Worm (Caenorhabditis elegans) whole organism, mixed stage, embryonic: ENCODE measurements around the gene snb-5.

Experiments
- M03D4.4 ChIP-seq: sonication (generic microtip); optimal IDR thresholded peaks from 2 replicates; lab custom pipeline; 2017; ENCODE audit warnings: mild to moderate bottlenecking, missing genetic modification characterization, missing compliant biosample characterization
- bed-3 ChIP-seq: fragments of 200-800 bp; sonication (Bioruptor generic); optimal IDR thresholded peaks from 3 replicates; lab custom pipeline; 2018; ENCODE audit warnings: mild to moderate bottlenecking, missing genetic modification characterization, moderate library complexity, missing compliant biosample characterization
- blmp-1 ChIP-seq: fragments of 150-350 bp; optimal IDR thresholded peaks from 2 replicates; lab custom pipeline; 2014; ENCODE audit warnings: missing biosample characterization, missing genetic modification characterization
- ceh-39 ChIP-seq: fragments of 150-350 bp; optimal IDR thresholded peaks from 2 replicates; lab custom pipeline; 2014; ENCODE audit warnings: missing biosample characterization, missing genetic modification characterization
- ceh-43 ChIP-seq: fragments of 200-800 bp; sonication (Bioruptor generic); optimal IDR thresholded peaks from 2 replicates; lab custom pipeline; 2018; ENCODE audit warnings: mild to moderate bottlenecking, missing genetic modification characterization, moderate library complexity, missing compliant biosample characterization
- ceh-83 ChIP-seq: fragments of 200-800 bp; sonication (Bioruptor generic); optimal IDR thresholded peaks from 2 replicates; lab custom pipeline; 2018; ENCODE audit warnings: mild to moderate bottlenecking, missing genetic modification characterization, missing compliant biosample characterization
- ces-1 ChIP-seq: fragments of 150-350 bp; optimal IDR thresholded peaks from 2 replicates; lab custom pipeline; 2014; ENCODE audit warnings: missing biosample characterization, missing genetic modification reagents, missing genetic modification characterization
- cnd-1 ChIP-seq: fragments of 200-800 bp; sonication (Bioruptor generic); optimal IDR thresholded peaks from 2 replicates; lab custom pipeline; 2018; ENCODE audit warnings: mild to moderate bottlenecking, missing genetic modification characterization, missing compliant biosample characterization
- drap-1 ChIP-seq: fragments of 200-800 bp; sonication (Bioruptor generic); optimal IDR thresholded peaks from 3 replicates; lab custom pipeline; 2018; ENCODE audit warnings: mild to moderate bottlenecking, missing genetic modification characterization, missing compliant biosample characterization
- elt-1 ChIP-seq: sonication (generic microtip); optimal IDR thresholded peaks from 2 replicates; lab custom pipeline; 2017; ENCODE audit warnings: missing genetic modification characterization, mild to moderate bottlenecking, missing compliant biosample characterization, antibody characterized with exemption, moderate library complexity, borderline replicate concordance; ENCODE audit not compliant: insufficient read depth
- elt-3 ChIP-seq: fragments of 150-350 bp; optimal IDR thresholded peaks from 2 replicates; lab custom pipeline; 2014; ENCODE audit warnings: missing biosample characterization, missing genetic modification characterization
- flh-1 ChIP-seq: fragments of 200-800 bp; sonication (Bioruptor generic); optimal IDR thresholded peaks from 2 replicates; lab custom pipeline; 2018; ENCODE audit warnings: mild to moderate bottlenecking, missing genetic modification characterization, moderate library complexity, missing compliant biosample characterization
- ham-2 ChIP-seq: fragments of 200-800 bp; sonication (Bioruptor generic); optimal IDR thresholded peaks from 2 replicates; lab custom pipeline; 2018; ENCODE audit warnings: mild to moderate bottlenecking, missing genetic modification characterization, missing compliant biosample characterization
- hlh-1 ChIP-seq: fragments of 150-350 bp; optimal IDR thresholded peaks from 2 replicates; lab custom pipeline; 2014; ENCODE audit warnings: missing biosample characterization, missing genetic modification reagents, missing genetic modification characterization
- lin-13 ChIP-seq: fragments of 150-350 bp; optimal IDR thresholded peaks from 2 replicates; lab custom pipeline; 2014; ENCODE audit warnings: missing biosample characterization, missing genetic modification characterization
- lin-32 ChIP-seq: fragments of 200-800 bp; sonication (Bioruptor generic); optimal IDR thresholded peaks from 2 replicates; lab custom pipeline; 2018; ENCODE audit warnings: mild to moderate bottlenecking, missing genetic modification characterization, missing compliant biosample characterization
- lsy-2 ChIP-seq: fragments of 150-350 bp; optimal IDR thresholded peaks from 2 replicates; lab custom pipeline; 2014; ENCODE audit warnings: missing biosample characterization, missing genetic modification characterization
- mab-5 ChIP-seq: fragments of 150-350 bp; optimal IDR thresholded peaks from 2 replicates; lab custom pipeline; 2014; ENCODE audit warnings: missing biosample characterization, missing genetic modification characterization
- mep-1 ChIP-seq: fragments of 150-350 bp; optimal IDR thresholded peaks from 2 replicates; lab custom pipeline; 2017; ENCODE audit warnings: missing biosample characterization, missing genetic modification reagents, missing genetic modification characterization, inconsistent platforms
- mls-2 ChIP-seq: sonication (generic microtip); optimal IDR thresholded peaks from 2 replicates; lab custom pipeline; 2016; ENCODE audit warnings: mild to moderate bottlenecking, missing genetic modification characterization, moderate library complexity, missing compliant biosample characterization
- nhr-12 ChIP-seq: fragments of 150-350 bp; optimal IDR thresholded peaks from 2 replicates; lab custom pipeline; 2014; ENCODE audit warnings: missing biosample characterization, missing genetic modification characterization
- nhr-2 ChIP-seq: fragments of 150-350 bp; optimal IDR thresholded peaks from 2 replicates; lab custom pipeline; 2014; ENCODE audit warnings: missing biosample characterization, missing genetic modification characterization
- nhr-237 ChIP-seq: fragments of 150-350 bp; optimal IDR thresholded peaks from 2 replicates; lab custom pipeline; 2014; ENCODE audit warnings: missing biosample characterization, missing genetic modification characterization
- nhr-28 ChIP-seq: fragments of 150-350 bp; optimal IDR thresholded peaks from 2 replicates; lab custom pipeline; 2014; ENCODE audit warnings: missing biosample characterization, missing genetic modification characterization
- nhr-76 ChIP-seq: sonication (generic microtip); optimal IDR thresholded peaks from 2 replicates; lab custom pipeline; 2017; ENCODE audit warnings: missing biosample characterization, missing genetic modification characterization
- pha-4 ChIP-seq: fragments of 150-350 bp; optimal IDR thresholded peaks from 2 replicates; lab custom pipeline; 2018; ENCODE audit warnings: missing biosample characterization, missing genetic modification reagents, missing genetic modification characterization
- sem-2 ChIP-seq: fragments of 200-800 bp; sonication (Bioruptor generic); optimal IDR thresholded peaks from 2 replicates; lab custom pipeline; 2018; ENCODE audit warnings: mild to moderate bottlenecking, missing genetic modification characterization, missing compliant biosample characterization
- snpc-4 ChIP-seq: fragments of 150-350 bp; optimal IDR thresholded peaks from 2 replicates; lab custom pipeline; 2014; ENCODE audit warnings: missing biosample characterization, missing genetic modification characterization
- sptf-1 ChIP-seq: sonication (generic microtip); optimal IDR thresholded peaks from 2 replicates; lab custom pipeline; 2017; ENCODE audit warnings: mild to moderate bottlenecking, missing genetic modification characterization, moderate library complexity, missing compliant biosample characterization
- tbx-8 ChIP-seq: fragments of 200-800 bp; sonication (Bioruptor generic); optimal IDR thresholded peaks from 2 replicates; lab custom pipeline; 2018; ENCODE audit warnings: mild to moderate bottlenecking, missing genetic modification characterization, moderate library complexity, missing compliant biosample characterization
- unc-120 ChIP-seq: sonication (generic microtip); optimal IDR thresholded peaks from 2 replicates; lab custom pipeline; 2017; ENCODE audit warnings: missing genetic modification characterization, missing compliant biosample characterization; ENCODE audit not compliant: poor library complexity, severe bottlenecking
- unc-39 ChIP-seq: fragments of 150-350 bp; optimal IDR thresholded peaks from 2 replicates; lab custom pipeline; 2014; ENCODE audit warnings: missing biosample characterization, missing genetic modification characterization
- unc-62 ChIP-seq: fragments of 150-350 bp; optimal IDR thresholded peaks from 2 replicates; lab custom pipeline; 2014; ENCODE audit warnings: missing biosample characterization, missing genetic modification reagents, missing genetic modification characterization
- zip-8 ChIP-seq: fragments of 150-350 bp; optimal IDR thresholded peaks from 2 replicates; lab custom pipeline; 2014; ENCODE audit warnings: missing biosample characterization, missing genetic modification characterization
- ztf-11 ChIP-seq: fragments of 150-350 bp; optimal IDR thresholded peaks from 2 replicates; lab custom pipeline; 2014; ENCODE audit warnings: missing biosample characterization, missing genetic modification characterization

The snb-5 gene

DNA sequence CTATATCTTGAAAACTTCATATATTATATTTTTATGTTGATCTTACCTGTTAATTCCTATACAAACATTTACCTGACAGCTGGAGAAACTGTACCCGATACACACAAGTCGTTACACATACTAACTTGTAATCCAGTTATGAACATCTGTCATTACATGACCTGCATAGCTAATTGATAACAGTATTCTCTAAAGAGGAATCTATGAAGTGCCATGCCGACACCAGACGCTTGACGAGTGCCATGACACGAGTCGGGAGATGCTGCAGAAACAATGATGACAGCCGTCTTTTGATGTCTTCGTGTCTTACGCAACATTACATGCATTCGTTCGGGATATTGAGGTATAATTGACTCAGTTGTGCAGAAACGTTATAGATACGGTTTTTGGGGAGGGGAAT, 17.2 kb downstream of the snb-5 start:
- TF ChIP-seq unc-62 (GFP tag; lab: Kevin White, UChicago): no peak
- TF ChIP-seq nhr-2 (tag; lab: Kevin White, UChicago): peak; percentile 31
- TF ChIP-seq mep-1: no peak
- TF ChIP-seq sem-2 (GFP tag; lab: Kevin White, UChicago): no peak
- TF ChIP-seq nhr-76 (tag; lab: Kevin White, UChicago): no peak
- TF ChIP-seq zip-8 (tag; lab: Kevin White, UChicago): peak; percentile 27
- no peak for TF ChIP-seq lin-32 (GFP tag; lab: Kevin White, UChicago)
- no peak for TF ChIP-seq elt-3 (tag; lab: Kevin White, UChicago)
- TF ChIP-seq ceh-43: no peak
- no peak for TF ChIP-seq nhr-12 (tag; lab: Kevin White, UChicago)

DNA sequence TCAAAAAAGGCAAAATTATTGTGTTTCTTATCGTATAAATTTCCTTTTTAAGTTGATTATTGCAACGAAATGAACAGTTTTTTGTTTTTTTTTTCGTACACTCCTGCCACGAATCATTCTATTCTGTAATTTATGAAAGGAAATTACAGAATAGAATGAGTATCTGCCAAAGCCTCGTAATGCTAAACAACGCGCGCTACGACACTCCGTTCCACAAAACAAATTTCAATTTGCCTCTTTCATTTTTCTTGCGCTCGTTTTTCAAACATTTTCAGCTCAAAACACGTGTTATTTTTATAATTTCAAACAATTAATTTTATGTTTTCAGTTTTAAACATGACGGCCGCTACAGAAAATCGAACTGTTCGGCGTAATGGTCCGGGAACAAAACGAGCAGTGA, 21.9 kb downstream of the snb-5 start, which contains the start of gene mob-4:
TSS of gene mob-4 (plus strand) at position 329 of the 400 bp plus-strand sequence.
- TF ChIP-seq lin-32 (GFP tag; lab: Kevin White, UChicago) (no peak), nhr-12 (tag; lab: Kevin White, UChicago) (no peak), nhr-2 (tag; lab: Kevin White, UChicago) (no peak), elt-3 (tag; lab: Kevin White, UChicago) (no peak), unc-62 (GFP tag; lab: Kevin White, UChicago) (no peak), ceh-43 (no peak), nhr-28 (tag; lab: Kevin White, UChicago) (no peak), nhr-76 (tag; lab: Kevin White, UChicago) (no peak), zip-8 (tag; lab: Kevin White, UChicago) (no peak), lsy-2 (tag; lab: Kevin White, UChicago) (no peak), mab-5 (tag; lab: Kevin White, UChicago) (no peak), ceh-39 (tag; lab: Kevin White, UChicago) (no peak), M03D4.4 (no peak), blmp-1 (tag; lab: Kevin White, UChicago) (no peak), lin-13 (no peak)

DNA sequence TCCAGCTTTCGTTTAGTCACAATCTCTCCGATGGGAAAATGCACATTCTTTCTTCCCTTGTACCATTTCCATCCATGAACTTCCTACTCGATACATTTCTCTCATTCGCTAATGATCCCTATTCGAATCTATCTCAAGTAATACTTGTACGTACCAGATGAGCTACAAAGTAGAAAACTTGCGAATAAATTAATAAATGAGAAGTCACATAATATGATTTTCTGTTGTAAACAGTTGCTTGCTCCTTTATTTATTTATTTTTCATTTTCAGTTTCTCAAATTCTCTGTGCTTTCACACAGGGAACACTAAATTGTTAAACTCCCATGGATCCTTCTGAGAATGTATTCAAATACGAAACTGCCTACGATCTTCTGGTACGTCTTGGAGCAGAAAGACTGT, 23.3 kb downstream of the snb-5 start, which contains the start of gene rfs-1:
TSS of gene rfs-1 (plus strand) at position 301 of the 400 bp plus-strand sequence.
- TF ChIP-seq drap-1 (GFP tag; lab: Kevin White, UChicago) (no peak), nhr-76 (tag; lab: Kevin White, UChicago) (no peak), lsy-2 (tag; lab: Kevin White, UChicago) (no peak), unc-120 (tag; lab: Kevin White, UChicago) (no peak), elt-3 (tag; lab: Kevin White, UChicago) (no peak), bed-3 (GFP tag; lab: Kevin White, UChicago) (no peak), sptf-1 (no peak), nhr-12 (tag; lab: Kevin White, UChicago) (no peak)
- TF ChIP-seq, all 35 proteins: peak for 0

DNA sequence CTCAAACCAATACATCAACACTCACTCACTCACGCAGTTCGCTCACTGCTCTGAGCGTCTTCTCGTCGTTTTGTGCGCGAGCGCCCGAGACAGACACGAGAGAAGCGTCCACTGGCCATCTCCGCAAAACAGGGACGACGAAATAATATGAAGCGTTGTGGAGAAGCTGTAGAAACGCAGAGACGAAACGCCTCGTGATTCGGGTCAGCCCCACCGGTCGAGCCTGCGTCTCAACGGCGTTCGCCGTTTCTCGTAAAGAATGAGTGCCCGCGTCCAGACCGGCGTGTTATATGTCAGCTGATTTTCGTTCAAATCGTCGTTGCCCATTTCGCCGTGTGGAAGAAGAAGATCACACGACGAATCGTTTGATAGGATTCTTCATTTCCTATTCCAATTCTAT, 24.7 kb downstream of the snb-5 start, which contains the start of gene fbxl-1:
TSS of gene fbxl-1 (plus strand) at position 320 of the 400 bp plus-strand sequence.
- TF ChIP-seq drap-1 (GFP tag; lab: Kevin White, UChicago) (peak; percentile 34), elt-1 (tag; lab: Kevin White, UChicago) (no peak), flh-1 (no peak), mep-1 (no peak), mls-2 (peak; percentile 35), M03D4.4 (no peak), unc-62 (GFP tag; lab: Kevin White, UChicago) (no peak), blmp-1 (tag; lab: Kevin White, UChicago) (no peak), nhr-2 (tag; lab: Kevin White, UChicago) (no peak), nhr-237 (tag; lab: Kevin White, UChicago) (no peak), elt-3 (tag; lab: Kevin White, UChicago) (no peak), nhr-28 (tag; lab: Kevin White, UChicago) (no peak), sem-2 (GFP tag; lab: Kevin White, UChicago) (no peak), nhr-76 (tag; lab: Kevin White, UChicago) (no peak), ceh-83 (no peak), lin-13 (no peak), nhr-12 (tag; lab: Kevin White, UChicago) (no peak), snpc-4 (tag; lab: Kevin White, UChicago) (no peak), ceh-43 (no peak), unc-120 (tag; lab: Kevin White, UChicago) (peak; percentile 71), tbx-8 (no peak), zip-8 (tag; lab: Kevin White, UChicago) (no peak), cnd-1 (tag; lab: Kevin White, UChicago) (no peak), ztf-11 (tag; lab: Kevin White, UChicago) (no peak), sptf-1 (no peak), pha-4 (tag; lab: Kevin White, UChicago) (no peak), lin-32 (GFP tag; lab: Kevin White, UChicago) (no peak), ces-1 (GFP tag; lab: Kevin White, UChicago) (no peak), mab-5 (tag; lab: Kevin White, UChicago) (no peak), ham-2 (peak; percentile 33), ceh-39 (tag; lab: Kevin White, UChicago) (no peak), unc-39 (tag; lab: Kevin White, UChicago) (no peak), bed-3 (GFP tag; lab: Kevin White, UChicago) (no peak), hlh-1 (tag; lab: Kevin White, UChicago) (no peak), lsy-2 (tag; lab: Kevin White, UChicago) (no peak)
